Fruit fly (Drosophila melanogaster) whole organism, embryonic: ENCODE measurements around the gene Doa.

Experiments used
- Atf6 ChIP-seq: fragments of 200-800 bp; sonication (Bioruptor generic); IDR thresholded peaks from 2 replicates; pipeline ENCODE4 v1.3.6; 2022; ENCODE audit warnings: missing biosample characterization, missing genetic modification characterization
- B-H1 ChIP-seq: fragments of 200-800 bp; sonication (Bioruptor generic); IDR thresholded peaks from 3 replicates; pipeline ENCODE4 v1.3.6; 2022; ENCODE audit warnings: missing biosample characterization, missing genetic modification characterization
- Blimp-1 ChIP-seq: fragments of 200-800 bp; sonication (Bioruptor generic); optimal IDR thresholded peaks from 3 replicates; lab custom pipeline; 2018; ENCODE audit warnings: missing biosample characterization, missing genetic modification characterization, mild to moderate bottlenecking, moderate library complexity, missing genetic modification reagents
- CG11695 ChIP-seq: fragments of 200-800 bp; sonication (Bioruptor generic); IDR thresholded peaks from 3 replicates; pipeline ENCODE4 v1.3.6; 2022; ENCODE audit warnings: missing biosample characterization, missing genetic modification characterization
- CG12391 ChIP-seq: fragments of 200-800 bp; sonication (Bioruptor generic); optimal IDR thresholded peaks from 3 replicates; lab custom pipeline; 2018; ENCODE audit warnings: missing biosample characterization, mild to moderate bottlenecking, missing genetic modification characterization, moderate library complexity
- CG14050 ChIP-seq: fragments of 200-800 bp; sonication (Bioruptor generic); IDR thresholded peaks from 3 replicates; pipeline ENCODE4 v1.3.6; 2022; ENCODE audit warnings: missing biosample characterization, missing genetic modification characterization
- CG14710 ChIP-seq: fragments of 200-800 bp; sonication (Bioruptor generic); optimal IDR thresholded peaks from 3 replicates; lab custom pipeline; 2019; ENCODE audit warnings: missing biosample characterization, mild to moderate bottlenecking, missing genetic modification characterization, moderate library complexity
- CG1602 ChIP-seq: fragments of 200-800 bp; sonication (Bioruptor generic); optimal IDR thresholded peaks from 3 replicates; lab custom pipeline; 2016; ENCODE audit warnings: missing biosample characterization, missing genetic modification characterization
- CG17359 ChIP-seq: fragments of 200-800 bp; sonication (Bioruptor generic); optimal IDR thresholded peaks from 3 replicates; lab custom pipeline; 2018; ENCODE audit warnings: missing biosample characterization, mild to moderate bottlenecking, missing genetic modification characterization, moderate library complexity
- CG18262 ChIP-seq: fragments of 200-800 bp; optimal IDR thresholded peaks from 3 replicates; lab custom pipeline; 2019; ENCODE audit warnings: missing biosample characterization, mild to moderate bottlenecking, missing genetic modification characterization, moderate library complexity
- CG18476 ChIP-seq: fragments of 200-800 bp; sonication (Bioruptor generic); optimal IDR thresholded peaks from 2 replicates; lab custom pipeline; 2016; ENCODE audit warnings: missing biosample characterization, mild to moderate bottlenecking, missing genetic modification characterization
- CG2129 ChIP-seq: fragments of 200-800 bp; sonication (Bioruptor generic); IDR thresholded peaks from 2 replicates; pipeline ENCODE4 v1.3.6; 2022; ENCODE audit warnings: missing biosample characterization, missing genetic modification characterization; ENCODE audit not compliant: partially characterized antibody
- CG2678 ChIP-seq: fragments of 200-800 bp; sonication (Bioruptor generic); optimal IDR thresholded peaks from 3 replicates; lab custom pipeline; 2019; ENCODE audit warnings: missing biosample characterization, mild to moderate bottlenecking, missing genetic modification characterization, moderate library complexity
- CG2889 ChIP-seq: fragments of 200-800 bp; sonication (Bioruptor generic); IDR thresholded peaks from 3 replicates; pipeline ENCODE4 v1.3.6; 2022; ENCODE audit warnings: missing biosample characterization, missing genetic modification characterization
- CG32772 ChIP-seq: fragments of 200-800 bp; sonication (Bioruptor generic); IDR thresholded peaks from 2 replicates; pipeline ENCODE4 v1.3.6; 2022; ENCODE audit warnings: missing biosample characterization, missing genetic modification characterization
- CG4424 ChIP-seq: fragments of 200-800 bp; sonication (Bioruptor generic); optimal IDR thresholded peaks from 3 replicates; lab custom pipeline; 2016; ENCODE audit warnings: missing biosample characterization, missing genetic modification characterization
- CG4707 ChIP-seq: fragments of 200-800 bp; sonication (Bioruptor generic); optimal IDR thresholded peaks from 2 replicates; lab custom pipeline; 2018; ENCODE audit warnings: missing biosample characterization, mild to moderate bottlenecking, missing genetic modification characterization, moderate library complexity
- CG7786 ChIP-seq: fragments of 200-800 bp; sonication (Bioruptor generic); optimal IDR thresholded peaks from 2 replicates; lab custom pipeline; 2016; ENCODE audit warnings: missing biosample characterization, missing genetic modification characterization
- CG7963 ChIP-seq: fragments of 200-800 bp; sonication (Bioruptor generic); IDR thresholded peaks from 3 replicates; pipeline ENCODE4 v1.3.6; 2022; ENCODE audit warnings: missing biosample characterization, missing genetic modification characterization; ENCODE audit not compliant: partially characterized antibody
- HLH4C ChIP-seq: fragments of 200-800 bp; sonication (Bioruptor generic); IDR thresholded peaks from 3 replicates; pipeline ENCODE4 v1.3.6; 2022; ENCODE audit warnings: missing biosample characterization, missing genetic modification characterization; ENCODE audit not compliant: partially characterized antibody
- Jarid2 ChIP-seq: fragments of 200-800 bp; sonication (Bioruptor generic); optimal IDR thresholded peaks from 3 replicates; lab custom pipeline; 2017; ENCODE audit warnings: mild to moderate bottlenecking, missing biosample characterization, missing genetic modification reagents, missing genetic modification characterization
- Lhr ChIP-seq: fragments of 200-800 bp; sonication (Bioruptor generic); optimal IDR thresholded peaks from 3 replicates; lab custom pipeline; 2017; ENCODE audit warnings: mild to moderate bottlenecking, missing biosample characterization, missing genetic modification reagents, missing genetic modification characterization
- Med ChIP-seq: fragments of 200-800 bp; sonication (Bioruptor generic); peaks from one replicate; lab custom pipeline; 2016; ENCODE audit warnings: missing biosample characterization, missing genetic modification characterization, mild to moderate bottlenecking, inconsistent platforms, moderate library complexity
- Mes4 ChIP-seq: fragments of 200-800 bp; sonication (Bioruptor generic); optimal IDR thresholded peaks from 2 replicates; lab custom pipeline; 2016; ENCODE audit warnings: missing biosample characterization, missing genetic modification characterization
- NFAT ChIP-seq: fragments of 200-800 bp; sonication (Bioruptor generic); IDR thresholded peaks from 2 replicates; pipeline ENCODE4 v1.3.6; 2022; ENCODE audit warnings: missing biosample characterization, missing genetic modification characterization
- Nf-YA ChIP-seq: fragments of 200-800 bp; sonication (Bioruptor generic); IDR thresholded peaks from 2 replicates; pipeline ENCODE4 v1.3.6; 2022; ENCODE audit warnings: missing biosample characterization, missing genetic modification characterization
- Rfx ChIP-seq: fragments of 200-800 bp; sonication (Bioruptor generic); IDR thresholded peaks from 2 replicates; pipeline ENCODE4 v1.3.6; 2022; ENCODE audit warnings: missing biosample characterization, missing genetic modification characterization
- Scr ChIP-seq: fragments of 200-800 bp; sonication (Bioruptor generic); IDR thresholded peaks from 2 replicates; pipeline ENCODE4 v1.3.6; 2022; ENCODE audit warnings: missing biosample characterization, missing genetic modification characterization; ENCODE audit not compliant: partially characterized antibody
- Xrp1 ChIP-seq: fragments of 200-800 bp; sonication (Bioruptor generic); IDR thresholded peaks from 2 replicates; pipeline ENCODE4 v1.3.6; 2022; ENCODE audit warnings: missing biosample characterization, missing genetic modification characterization
- bigmax ChIP-seq: fragments of 200-800 bp; sonication (Bioruptor generic); optimal IDR thresholded peaks from 2 replicates; lab custom pipeline; 2018; ENCODE audit warnings: missing biosample characterization, mild to moderate bottlenecking, missing genetic modification characterization
- cad ChIP-seq: fragments of >200 bp; optimal IDR thresholded peaks from 2 replicates; lab custom pipeline; 2017; ENCODE audit warnings: missing biosample characterization, missing genetic modification characterization
- dimm ChIP-seq: fragments of 200-800 bp; sonication (Bioruptor generic); IDR thresholded peaks from 2 replicates; pipeline ENCODE4 v1.3.6; 2022; ENCODE audit warnings: missing biosample characterization, missing genetic modification characterization
- esg ChIP-seq: fragments of 200-800 bp; sonication (Bioruptor generic); conservative IDR thresholded peaks from 2 replicates; pipeline ENCODE4 v1.3.6; 2022; ENCODE audit warnings: missing biosample characterization, missing genetic modification characterization
- eve ChIP-seq, 2 experiments: fragments of >200 bp; optimal IDR thresholded peaks; 2 replicates each; lab custom pipeline; 2017; ENCODE audit warnings: missing biosample characterization in 2 of 2, missing genetic modification characterization in 2 of 2
- ewg ChIP-seq: fragments of 200-800 bp; sonication (Bioruptor generic); optimal IDR thresholded peaks from 3 replicates; lab custom pipeline; 2017; ENCODE audit warnings: mild to moderate bottlenecking, missing biosample characterization, missing genetic modification reagents, missing genetic modification characterization
- fd102C ChIP-seq: fragments of 200-800 bp; sonication (Bioruptor generic); optimal IDR thresholded peaks from 2 replicates; lab custom pipeline; 2018; ENCODE audit warnings: missing biosample characterization, mild to moderate bottlenecking, missing genetic modification characterization, moderate library complexity
- fu2 ChIP-seq: fragments of 200-800 bp; sonication (Bioruptor generic); optimal IDR thresholded peaks from 2 replicates; lab custom pipeline; 2016; ENCODE audit warnings: missing biosample characterization, missing genetic modification characterization
- gce ChIP-seq: fragments of 200-800 bp; sonication (Bioruptor generic); IDR thresholded peaks from 3 replicates; pipeline ENCODE4 v1.3.6; 2022; ENCODE audit warnings: missing biosample characterization, missing genetic modification characterization
- ind ChIP-seq: fragments of 200-800 bp; sonication (Bioruptor generic); optimal IDR thresholded peaks from 3 replicates; lab custom pipeline; 2016; ENCODE audit warnings: missing biosample characterization, missing genetic modification characterization
- mirr ChIP-seq: fragments of 200-800 bp; sonication (Bioruptor generic); optimal IDR thresholded peaks from 3 replicates; lab custom pipeline; 2018; ENCODE audit warnings: missing biosample characterization, mild to moderate bottlenecking, missing genetic modification characterization
- nau ChIP-seq: fragments of 200-800 bp; sonication (Bioruptor generic); optimal IDR thresholded peaks from 3 replicates; lab custom pipeline; 2017; ENCODE audit warnings: missing biosample characterization, mild to moderate bottlenecking, missing genetic modification characterization, missing genetic modification reagents
- pfk ChIP-seq: fragments of 200-800 bp; sonication (Bioruptor generic); optimal IDR thresholded peaks from 2 replicates; lab custom pipeline; 2018; ENCODE audit warnings: missing biosample characterization, mild to moderate bottlenecking, missing genetic modification characterization, moderate library complexity
- pum ChIP-seq: fragments of 200-800 bp; sonication (Bioruptor generic); optimal IDR thresholded peaks from 2 replicates; lab custom pipeline; 2016; ENCODE audit warnings: missing biosample characterization, missing genetic modification characterization
- pzg ChIP-seq: fragments of 200-800 bp; sonication (Bioruptor generic); optimal IDR thresholded peaks from 3 replicates; lab custom pipeline; 2018; ENCODE audit warnings: missing biosample characterization, mild to moderate bottlenecking, missing genetic modification characterization, moderate library complexity
- ro ChIP-seq: fragments of 200-800 bp; sonication (Bioruptor generic); IDR thresholded peaks from 2 replicates; pipeline ENCODE4 v1.3.6; 2022; ENCODE audit warnings: missing biosample characterization, missing genetic modification characterization
- stwl ChIP-seq: fragments of 200-800 bp; sonication (Bioruptor generic); optimal IDR thresholded peaks from 3 replicates; lab custom pipeline; 2018; ENCODE audit warnings: missing biosample characterization, mild to moderate bottlenecking, missing genetic modification characterization, moderate library complexity
- tap ChIP-seq: fragments of 200-800 bp; optimal IDR thresholded peaks from 3 replicates; lab custom pipeline; 2019; ENCODE audit warnings: missing biosample characterization, mild to moderate bottlenecking, missing genetic modification characterization, moderate library complexity
- tgo ChIP-seq: fragments of 200-800 bp; sonication (Bioruptor generic); IDR thresholded peaks from 3 replicates; pipeline ENCODE4 v1.3.6; 2022; ENCODE audit warnings: missing biosample characterization, missing genetic modification characterization

Gene Doa

DNA sequence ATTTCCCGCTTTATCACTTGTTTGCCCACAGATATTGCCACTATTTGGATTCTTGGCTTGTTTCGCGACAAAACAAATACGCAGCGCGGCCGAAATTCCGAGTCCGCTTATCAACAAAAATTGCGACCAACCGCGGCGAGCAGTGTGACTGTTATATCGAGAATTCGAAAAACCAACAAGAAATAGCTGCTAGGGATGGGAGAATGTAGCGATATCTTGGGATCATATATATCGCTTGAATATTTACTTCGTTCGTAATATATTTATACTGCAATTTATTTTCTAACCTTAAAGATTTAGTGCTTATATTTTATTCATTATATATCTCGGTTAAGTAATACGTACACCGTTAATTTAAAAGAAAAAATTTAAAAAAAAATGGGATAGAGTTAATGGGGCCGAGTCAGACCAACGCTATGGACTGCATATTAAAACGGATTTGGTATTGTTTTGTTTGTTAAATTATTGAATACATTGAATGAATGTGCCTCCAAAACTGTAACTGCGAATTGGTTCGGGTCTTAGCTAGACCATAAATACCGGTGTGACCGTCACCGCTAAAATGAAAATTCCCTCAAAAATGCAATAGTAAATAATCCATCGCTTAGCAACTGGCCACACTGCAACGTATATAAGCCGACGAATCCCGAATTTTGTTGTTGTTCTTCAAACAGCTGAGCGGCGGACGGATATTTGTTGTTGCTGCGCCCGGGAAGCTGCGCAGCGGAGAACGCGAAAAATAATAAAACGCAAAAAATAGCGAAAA, 43.1 kb upstream of the Doa start, which contains the start of the genes Apc and spg (continued):
- peak; percentile 34 for TF ChIP-seq stwl (tag; lab: Kevin White, UChicago)
- no peak for TF ChIP-seq eve (GFP tag; optimal IDR thresholded peaks at IDR 0.05; lab: Kevin White, UChicago)
- TF ChIP-seq CG14710 (tag; lab: Kevin White, UChicago) = peak; percentile 74
- peak; percentile 71 for TF ChIP-seq CG4707 (GFP tag; lab: Kevin White, UChicago)
- TF ChIP-seq Scr (GFP tag; lab: Robert Waterston, UW) = peak; percentile 87
- TF ChIP-seq Med = peak; percentile 91
- no peak for TF ChIP-seq CG1602 (GFP tag; lab: Kevin White, UChicago)
- peak; percentile 14 for TF ChIP-seq pfk (GFP tag; lab: Kevin White, UChicago)
- 0 out of 3 replicates have a peak, but pooled peaks have one; percentile 35 for TF ChIP-seq gce
- no peak for TF ChIP-seq tap
- peak; percentile 29 for TF ChIP-seq fd102C (GFP tag; lab: Kevin White, UChicago)
- TF ChIP-seq, all 482 proteins: peak for 295

DNA sequence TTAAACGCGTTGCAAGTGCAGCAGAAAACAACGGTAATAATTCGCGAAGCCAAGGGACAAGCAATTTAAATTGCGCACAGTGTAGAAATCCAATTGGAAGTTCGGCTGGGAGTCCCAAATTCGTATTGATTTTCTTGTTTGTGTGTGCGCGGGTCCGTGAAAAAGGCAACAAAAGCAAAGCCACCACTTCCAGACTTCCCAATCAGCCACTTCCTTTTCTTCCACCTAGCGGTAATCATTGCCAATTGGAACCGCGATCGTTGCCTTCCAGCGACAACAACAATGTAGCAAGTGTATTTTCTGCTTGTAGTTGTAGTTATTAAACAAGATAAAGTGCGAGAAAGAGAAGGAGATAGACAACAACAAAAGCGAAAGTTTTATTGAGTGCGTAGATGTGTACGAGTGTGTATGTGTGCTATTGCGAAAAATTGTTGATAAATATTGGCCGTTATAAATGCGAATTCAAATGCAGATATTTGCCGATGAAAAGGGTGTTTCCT, 42.4 kb upstream of the Doa start:
- TF ChIP-seq Jarid2 (GFP tag; lab: Kevin White, UChicago) (no peak), CG32772 (no peak), cad (GFP tag; lab: Kevin White, UChicago) (no peak), CG18262 (tag; lab: Kevin White, UChicago) (no peak), Xrp1 (GFP tag; lab: Robert Waterston, UW) (0 out of 2 replicates have a peak, but pooled peaks have one; percentile 36), Mes4 (GFP tag; lab: Kevin White, UChicago) (peak; percentile 28), fu2 (no peak), pzg (no peak), CG2678 (tag; lab: Kevin White, UChicago) (no peak), ind (no peak), Lhr (GFP tag; lab: Kevin White, UChicago) (no peak), CG2129 (GFP tag; lab: Robert Waterston, UW) (no peak), dimm (GFP tag; lab: Robert Waterston, UW) (no peak), CG4707 (GFP tag; lab: Kevin White, UChicago) (no peak), B-H1 (GFP tag; lab: Robert Waterston, UW) (no peak), CG4424 (GFP tag; lab: Kevin White, UChicago) (no peak), mirr (GFP tag; lab: Kevin White, UChicago) (no peak), CG7963 (no peak), tgo (GFP tag; lab: Robert Waterston, UW) (no peak), CG7786 (GFP tag; lab: Kevin White, UChicago) (no peak), ewg (GFP tag; lab: Kevin White, UChicago) (no peak), CG14050 (no peak), NFAT (GFP tag; lab: Robert Waterston, UW) (no peak), CG18476 (no peak), Rfx (GFP tag; lab: Robert Waterston, UW) (no peak), Nf-YA (no peak), Atf6 (GFP tag; lab: Robert Waterston, UW) (peak; percentile 10; the same call in 1 of the 2 replicates), bigmax (GFP tag; lab: Kevin White, UChicago) (no peak), CG2889 (GFP tag; lab: Robert Waterston, UW) (no peak), CG12391 (tag; lab: Kevin White, UChicago) (no peak), pum (GFP tag; lab: Kevin White, UChicago) (no peak), esg (GFP tag; lab: Robert Waterston, UW) (no peak), nau (no peak), CG17359 (no peak), ro (GFP tag; lab: Robert Waterston, UW) (no peak), Blimp-1 (peak; percentile 75), HLH4C (GFP tag; lab: Robert Waterston, UW) (no peak), CG11695 (GFP tag; lab: Robert Waterston, UW) (0 out of 3 replicates have a peak, but pooled peaks have one; percentile 12)
